Fruit fly (Drosophila melanogaster): ENCODE data around the gene alien.

The alien gene

dm6 chr2L:8952194-8953037, 44.8 kb downstream of the alien start (continued):
- TF ChIP-seq CG11294 (GFP tag; IDR thresholded peaks at IDR 0.05), result peak; percentile 49; the same call in 1 of the 2 replicates
- TF ChIP-seq CG10631 (GFP tag; optimal IDR thresholded peaks at IDR 0.05), result peak; percentile 71
- TF ChIP-seq Hr4 (GFP tag; optimal IDR thresholded peaks at IDR 0.05), result peak; percentile 47
- peak; percentile 50 for TF ChIP-seq net (GFP tag; optimal IDR thresholded peaks at IDR 0.05)
- peak; percentile 76 for TF ChIP-seq CG6163 (GFP tag; IDR thresholded peaks at IDR 0.05)
- no peak for TF ChIP-seq CG16779 (tag; optimal IDR thresholded peaks at IDR 0.05)
- peak; percentile 36 for TF ChIP-seq CG8319 (GFP tag; optimal IDR thresholded peaks at IDR 0.05)
- TF ChIP-seq pdm3 (GFP tag; optimal IDR thresholded peaks at IDR 0.05), result peak; percentile 70
- TF ChIP-seq Smox (GFP tag; optimal IDR thresholded peaks at IDR 0.05), result peak; percentile 55
- peak; percentile 37 for TF ChIP-seq CG34406 (GFP tag; optimal IDR thresholded peaks at IDR 0.05)
- no peak for TF ChIP-seq CG4318 (GFP tag; optimal IDR thresholded peaks at IDR 0.05)
- no peak for TF ChIP-seq Hr38 (GFP tag; optimal IDR thresholded peaks at IDR 0.05)
- TF ChIP-seq lz (GFP tag; optimal IDR thresholded peaks at IDR 0.05), result peak; percentile 56
- peak; percentile 65 for TF ChIP-seq CG15336 (GFP tag; IDR thresholded peaks at IDR 0.05)
- peak; percentile 80 for TF ChIP-seq vri (GFP tag; optimal IDR thresholded peaks at IDR 0.05)
- peak; percentile 25 for TF ChIP-seq CG6276 (GFP tag; optimal IDR thresholded peaks at IDR 0.05)
- peak; percentile 54 for TF ChIP-seq CG32006 (GFP tag; optimal IDR thresholded peaks at IDR 0.05)
- peak; percentile 74 for TF ChIP-seq esn (GFP tag; optimal IDR thresholded peaks at IDR 0.05)
- TF ChIP-seq CG1621 (tag; optimal IDR thresholded peaks at IDR 0.05), result no peak
- peak; percentile 61 for TF ChIP-seq achi (GFP tag; optimal IDR thresholded peaks at IDR 0.05)
- TF ChIP-seq CG9139 (GFP tag; optimal IDR thresholded peaks at IDR 0.05), result no peak
- peak; percentile 41 for TF ChIP-seq CG11762 (GFP tag; optimal IDR thresholded peaks at IDR 0.05; ENCODE audit: insufficient read depth)
- no peak for TF ChIP-seq CG6854 (GFP tag; optimal IDR thresholded peaks at IDR 0.05)
- peak; percentile 77 for TF ChIP-seq Sox102F (GFP tag; optimal IDR thresholded peaks at IDR 0.05)
- peak; percentile 65 for TF ChIP-seq Gug (GFP tag; IDR thresholded peaks at IDR 0.05)
- TF ChIP-seq dsx (GFP tag; optimal IDR thresholded peaks at IDR 0.05; ENCODE audit: poor library complexity, severe bottlenecking), result peak; percentile 52
- TF ChIP-seq CG11902 (GFP tag; optimal IDR thresholded peaks at IDR 0.05), result peak; percentile 6
- no peak; the same call in 2 of the 3 replicates for TF ChIP-seq CG8119 (GFP tag; IDR thresholded peaks at IDR 0.05)
- TF ChIP-seq acj6 (GFP tag; optimal IDR thresholded peaks at IDR 0.05), result peak; percentile 53
- peak; percentile 55 for TF ChIP-seq CG8632 (GFP tag; optimal IDR thresholded peaks at IDR 0.05)
- peak; percentile 83 for TF ChIP-seq Eip78C (GFP tag)
- peak; percentile 59 for TF ChIP-seq CG31627 (GFP tag; optimal IDR thresholded peaks at IDR 0.05)
- TF ChIP-seq Lpt (GFP tag; optimal IDR thresholded peaks at IDR 0.05), result peak; percentile 40
- peak; percentile 49 for TF ChIP-seq topi (GFP tag; optimal IDR thresholded peaks at IDR 0.05)
- TF ChIP-seq Ets96B (tag; optimal IDR thresholded peaks at IDR 0.05), result no peak
- no peak for TF ChIP-seq fkh (GFP tag; optimal IDR thresholded peaks at IDR 0.05)
- TF ChIP-seq CG3919 (GFP tag; optimal IDR thresholded peaks at IDR 0.05), result peak; percentile 61
- peak; percentile 32 for TF ChIP-seq Eip93F (GFP tag; optimal IDR thresholded peaks at IDR 0.05)
- peak; percentile 67 for TF ChIP-seq CG6792 (GFP tag; optimal IDR thresholded peaks at IDR 0.05)

dm6 chr2L:8951184-8951934, 45.8 kb downstream of the alien start, which contains the start of gene C1GalTA:
Gene C1GalTA, minus strand, starts transcription at chr2L:8951216.
- TF ChIP-seq Met (GFP tag; optimal IDR thresholded peaks at IDR 0.05) (peak; percentile 89), CG3032 (tag; optimal IDR thresholded peaks at IDR 0.05) (peak; percentile 100), pdm3 (GFP tag; optimal IDR thresholded peaks at IDR 0.05) (peak; percentile 83), fd59A (GFP tag; optimal IDR thresholded peaks at IDR 0.05) (peak; percentile 94), Ets96B (tag; optimal IDR thresholded peaks at IDR 0.05) (peak; percentile 99), CG4318 (GFP tag; optimal IDR thresholded peaks at IDR 0.05) (peak; percentile 90), dac (GFP tag; optimal IDR thresholded peaks at IDR 0.05) (peak; percentile 81), cyc (GFP tag; optimal IDR thresholded peaks at IDR 0.05) (peak; percentile 89), Sox102F (GFP tag; optimal IDR thresholded peaks at IDR 0.05) (peak; percentile 85), spab (GFP tag; optimal IDR thresholded peaks at IDR 0.05) (peak; percentile 98), CG1621 (tag; optimal IDR thresholded peaks at IDR 0.05) (peak; percentile 90), topi (GFP tag; optimal IDR thresholded peaks at IDR 0.05) (peak; percentile 88), Hr4 (GFP tag; optimal IDR thresholded peaks at IDR 0.05) (peak; percentile 75), CG8632 (GFP tag; optimal IDR thresholded peaks at IDR 0.05) (peak; percentile 98), Eip75B (GFP tag; optimal IDR thresholded peaks at IDR 0.05) (peak; percentile 86), CG6854 (GFP tag; optimal IDR thresholded peaks at IDR 0.05) (peak; percentile 94), Blimp-1 (GFP tag; optimal IDR thresholded peaks at IDR 0.05) (peak; percentile 95), OdsH (GFP tag; optimal IDR thresholded peaks at IDR 0.05) (peak; percentile 96), fkh (GFP tag; optimal IDR thresholded peaks at IDR 0.05) (peak; percentile 75), CG11294 (GFP tag; IDR thresholded peaks at IDR 0.05) (peak; percentile 96)
